Fruit fly (Drosophila melanogaster): ENCODE results near the gene CG43115.

The CG43115 gene

DNA sequence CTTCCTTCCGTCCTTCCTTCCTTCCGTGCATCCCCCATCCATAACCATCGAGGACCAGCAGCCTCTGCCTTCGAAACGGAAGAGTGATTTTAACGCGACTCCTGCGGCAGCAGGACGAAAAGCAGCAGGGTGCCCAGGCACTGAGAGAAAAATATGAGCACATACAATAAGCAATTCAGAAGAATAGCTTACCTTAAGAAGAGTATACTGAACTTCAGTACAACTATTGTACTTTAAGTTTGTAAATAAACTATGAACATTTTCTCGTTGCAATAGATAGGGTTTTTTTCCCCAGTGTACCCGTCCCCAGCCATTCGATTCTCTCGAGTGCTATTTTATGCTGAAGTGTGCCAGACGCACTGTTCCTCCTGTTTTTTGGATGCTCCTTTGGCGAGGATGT is 34.5 kb downstream of the CG43115 start (continued):
- TF ChIP-seq CG34406 (GFP tag; optimal IDR thresholded peaks at IDR 0.05) (peak; percentile 12), Sox102F (GFP tag; optimal IDR thresholded peaks at IDR 0.05) (peak; percentile 49), ss (GFP tag; optimal IDR thresholded peaks at IDR 0.05) (peak in 1 of 2 experiments; percentile 42), fd85E (GFP tag; optimal IDR thresholded peaks at IDR 0.05) (no peak), Hr39 (GFP tag; optimal IDR thresholded peaks at IDR 0.05) (peak; percentile 58), Lpt (GFP tag; optimal IDR thresholded peaks at IDR 0.05) (no peak), CG4318 (GFP tag; optimal IDR thresholded peaks at IDR 0.05) (no peak), vri (GFP tag; optimal IDR thresholded peaks at IDR 0.05) (peak; percentile 46), svp (GFP tag) (peak; percentile 79), CG10631 (GFP tag; optimal IDR thresholded peaks at IDR 0.05) (peak; percentile 35), Sox14 (GFP tag; optimal IDR thresholded peaks at IDR 0.05) (peak; percentile 31), CG10669 (GFP tag; optimal IDR thresholded peaks at IDR 0.05) (peak; percentile 47), CG15336 (GFP tag; IDR thresholded peaks at IDR 0.05) (no peak), spab (GFP tag; optimal IDR thresholded peaks at IDR 0.05) (peak; percentile 33), CG1621 (tag; optimal IDR thresholded peaks at IDR 0.05) (peak; percentile 38), CG8319 (GFP tag; optimal IDR thresholded peaks at IDR 0.05) (peak; percentile 17), eg (GFP tag; IDR thresholded peaks at IDR 0.05) (no peak), Eip75B (GFP tag; optimal IDR thresholded peaks at IDR 0.05) (peak; percentile 30), cyc (GFP tag; optimal IDR thresholded peaks at IDR 0.05) (peak; percentile 66), CG32006 (GFP tag; optimal IDR thresholded peaks at IDR 0.05) (no peak), CG9139 (GFP tag; optimal IDR thresholded peaks at IDR 0.05) (no peak), Smox (GFP tag; optimal IDR thresholded peaks at IDR 0.05) (peak; percentile 46)

- no peak for TF ChIP-seq CG6163 (GFP tag; IDR thresholded peaks at IDR 0.05)
- TF ChIP-seq Ets96B (tag; optimal IDR thresholded peaks at IDR 0.05), result no peak
- TF ChIP-seq fd59A (GFP tag; optimal IDR thresholded peaks at IDR 0.05), result no peak
These were observed 35.6 kb downstream of the CG43115 start for dm6 chrX:6030593-6030992.

- TF ChIP-seq CG11294 (GFP tag; IDR thresholded peaks at IDR 0.05) (no peak), Lpt (GFP tag; optimal IDR thresholded peaks at IDR 0.05) (no peak), CG6792 (GFP tag; optimal IDR thresholded peaks at IDR 0.05) (peak; percentile 50), Blimp-1 (GFP tag; optimal IDR thresholded peaks at IDR 0.05) (peak; percentile 33), Gug (GFP tag; IDR thresholded peaks at IDR 0.05) (no peak), esn (GFP tag; optimal IDR thresholded peaks at IDR 0.05) (peak; percentile 78), spab (GFP tag; optimal IDR thresholded peaks at IDR 0.05) (no peak), Eip78C (GFP tag) (peak; percentile 85), CG6854 (GFP tag; optimal IDR thresholded peaks at IDR 0.05) (peak; percentile 41), dac (GFP tag; optimal IDR thresholded peaks at IDR 0.05) (no peak), salr (GFP tag; optimal IDR thresholded peaks at IDR 0.05) (no peak), CG6276 (GFP tag; optimal IDR thresholded peaks at IDR 0.05) (no peak), OdsH (GFP tag; optimal IDR thresholded peaks at IDR 0.05) (peak; percentile 8), acj6 (GFP tag; optimal IDR thresholded peaks at IDR 0.05) (peak; percentile 40), CG1621 (tag; optimal IDR thresholded peaks at IDR 0.05) (no peak), eg (GFP tag; IDR thresholded peaks at IDR 0.05) (no peak), CG8632 (GFP tag; optimal IDR thresholded peaks at IDR 0.05) (peak; percentile 0), svp (GFP tag) (peak; percentile 89), Smox (GFP tag; optimal IDR thresholded peaks at IDR 0.05) (peak; percentile 70), CG9139 (GFP tag; optimal IDR thresholded peaks at IDR 0.05) (no peak), vri (GFP tag; optimal IDR thresholded peaks at IDR 0.05) (peak; percentile 44), net (GFP tag; optimal IDR thresholded peaks at IDR 0.05) (no peak), cyc (GFP tag; optimal IDR thresholded peaks at IDR 0.05) (peak; percentile 77), Sox102F (GFP tag; optimal IDR thresholded peaks at IDR 0.05) (peak; percentile 70), CG10669 (GFP tag; optimal IDR thresholded peaks at IDR 0.05) (peak; percentile 17), Sox15 (GFP tag; optimal IDR thresholded peaks at IDR 0.05) (peak; percentile 10), CG8319 (GFP tag; optimal IDR thresholded peaks at IDR 0.05) (no peak), Ets96B (tag; optimal IDR thresholded peaks at IDR 0.05) (peak; percentile 11), CG11902 (GFP tag; optimal IDR thresholded peaks at IDR 0.05) (peak; percentile 22), fkh (GFP tag; optimal IDR thresholded peaks at IDR 0.05) (no peak), ss (GFP tag; optimal IDR thresholded peaks at IDR 0.05) (peak in 1 of 2 experiments; percentile 17), CG11762 (GFP tag; optimal IDR thresholded peaks at IDR 0.05; ENCODE audit: insufficient read depth) (no peak), Hr4 (GFP tag; optimal IDR thresholded peaks at IDR 0.05) (no peak), fd85E (GFP tag; optimal IDR thresholded peaks at IDR 0.05) (no peak), CG32006 (GFP tag; optimal IDR thresholded peaks at IDR 0.05) (no peak), Eip75B (GFP tag; optimal IDR thresholded peaks at IDR 0.05) (peak; percentile 39), CG34406 (GFP tag; optimal IDR thresholded peaks at IDR 0.05) (peak; percentile 28), CG6808 (GFP tag; optimal IDR thresholded peaks at IDR 0.05) (no peak), pdm3 (GFP tag; optimal IDR thresholded peaks at IDR 0.05) (peak; percentile 34)
These were observed 36.2 kb downstream of the CG43115 start for dm6 chrX:6030010-6030409.
